Worm (Caenorhabditis elegans): ENCODE data around the gene crn-7.

- TF ChIP-seq elt-1 (tag; optimal IDR thresholded peaks at IDR 0.05; ENCODE audit: borderline replicate concordance, insufficient read depth) (no peak), pha-4 (tag; optimal IDR thresholded peaks at IDR 0.05) (no peak), mab-5 (tag; optimal IDR thresholded peaks at IDR 0.05) (no peak), nhr-12 (tag; optimal IDR thresholded peaks at IDR 0.05) (no peak), blmp-1 (tag; optimal IDR thresholded peaks at IDR 0.05) (no peak), nhr-2 (tag; optimal IDR thresholded peaks at IDR 0.05) (no peak), sptf-1 (tag; optimal IDR thresholded peaks at IDR 0.05) (no peak), nhr-76 (tag; optimal IDR thresholded peaks at IDR 0.05) (no peak), ztf-11 (tag; optimal IDR thresholded peaks at IDR 0.05) (no peak), M03D4.4 (tag; optimal IDR thresholded peaks at IDR 0.05) (no peak), elt-3 (tag; optimal IDR thresholded peaks at IDR 0.05) (no peak)
These were observed 42.2 kb upstream of the crn-7 start, which contains the start of gene rfs-1 for ce11 chrIII:8226178-8226577.
